Fruit fly (Drosophila melanogaster): ENCODE measurements around the gene CG43915.

dm6 chr3L:3937806-3938205 lies 34.9 kb upstream of the CG43915 start, which contains the start of gene CG10866:
- no peak for TF ChIP-seq rn (GFP tag; IDR thresholded peaks at IDR 0.05)
- TF ChIP-seq Pif1A (GFP tag; optimal IDR thresholded peaks at IDR 0.05): no peak
- TF ChIP-seq CG17806 (tag; optimal IDR thresholded peaks at IDR 0.05): no peak
- TF ChIP-seq CG9948 (tag; optimal IDR thresholded peaks at IDR 0.05): no peak
- TF ChIP-seq D1 (tag; optimal IDR thresholded peaks at IDR 0.05): no peak
- no peak for TF ChIP-seq CG12605 (GFP tag; IDR thresholded peaks at IDR 0.05)
